Fruit fly (Drosophila melanogaster) whole organism, pupa: ENCODE measurements around the gene CG10694.

Experiments
- CG10348 ChIP-seq: fragments of 200-800 bp; sonication (Bioruptor generic); IDR thresholded peaks from 2 replicates; pipeline ENCODE4 v1.3.6; 2022; ENCODE audit warnings: missing biosample characterization, missing genetic modification characterization
- CG12605 ChIP-seq: fragments of 200-800 bp; sonication (Bioruptor generic); IDR thresholded peaks from 2 replicates; pipeline ENCODE4 v1.3.6; 2022; ENCODE audit warnings: missing biosample characterization, missing genetic modification characterization
- CG13204 ChIP-seq: fragments of 200-800 bp; sonication (Bioruptor generic); optimal IDR thresholded peaks from 2 replicates; lab custom pipeline; 2018; ENCODE audit warnings: missing biosample characterization, mild to moderate bottlenecking, missing genetic modification characterization, moderate library complexity
- CG14655 ChIP-seq: fragments of 200-800 bp; sonication (Bioruptor generic); optimal IDR thresholded peaks from 3 replicates; lab custom pipeline; 2017; ENCODE audit warnings: mild to moderate bottlenecking, missing biosample characterization, missing genetic modification reagents, missing genetic modification characterization
- CG15710 ChIP-seq: fragments of 200-800 bp; sonication (Bioruptor generic); optimal IDR thresholded peaks from 2 replicates; lab custom pipeline; 2018; ENCODE audit warnings: missing biosample characterization, mild to moderate bottlenecking, missing genetic modification characterization, moderate library complexity
- CG17806 ChIP-seq: fragments of 200-800 bp; sonication (Bioruptor generic); optimal IDR thresholded peaks from 2 replicates; lab custom pipeline; 2018; ENCODE audit warnings: missing biosample characterization, mild to moderate bottlenecking, missing genetic modification characterization, moderate library complexity
- CG32121 ChIP-seq: fragments of 200-800 bp; sonication (Bioruptor generic); IDR thresholded peaks from 2 replicates; pipeline ENCODE4 v1.3.6; 2022; ENCODE audit warnings: missing biosample characterization, missing genetic modification characterization
- CG34367 ChIP-seq: fragments of 200-800 bp; sonication (Bioruptor generic); optimal IDR thresholded peaks from 2 replicates; lab custom pipeline; 2018; ENCODE audit warnings: missing biosample characterization, mild to moderate bottlenecking, missing genetic modification characterization
- CG4496 ChIP-seq: fragments of 200-800 bp; sonication (Bioruptor generic); IDR thresholded peaks from 3 replicates; pipeline ENCODE4 v1.3.6; 2022; ENCODE audit warnings: missing biosample characterization, missing genetic modification characterization
- CG8159 ChIP-seq: fragments of 200-800 bp; sonication (Bioruptor generic); optimal IDR thresholded peaks from 3 replicates; lab custom pipeline; 2018; ENCODE audit warnings: missing biosample characterization, mild to moderate bottlenecking, missing genetic modification characterization, moderate library complexity
- CG8301 ChIP-seq: fragments of 200-800 bp; sonication (Bioruptor generic); optimal IDR thresholded peaks from 2 replicates; lab custom pipeline; 2018; ENCODE audit warnings: missing biosample characterization, mild to moderate bottlenecking, missing genetic modification characterization
- CG9948 ChIP-seq: fragments of 200-800 bp; sonication (Bioruptor generic); optimal IDR thresholded peaks from 2 replicates; lab custom pipeline; 2018; ENCODE audit warnings: missing biosample characterization, mild to moderate bottlenecking, missing genetic modification characterization, moderate library complexity
- D1 ChIP-seq: fragments of 200-800 bp; sonication (Bioruptor generic); optimal IDR thresholded peaks from 2 replicates; lab custom pipeline; 2018; ENCODE audit warnings: missing biosample characterization, mild to moderate bottlenecking, missing genetic modification characterization, moderate library complexity
- EcR ChIP-seq: fragments of 200-800 bp; sonication (Bioruptor generic); optimal IDR thresholded peaks from 3 replicates; lab custom pipeline; 2019; ENCODE audit warnings: missing biosample characterization, missing genetic modification characterization, mild to moderate bottlenecking, moderate library complexity, missing genetic modification reagents
- Ets98B ChIP-seq: fragments of 200-800 bp; sonication (Bioruptor generic); IDR thresholded peaks from 2 replicates; pipeline ENCODE4 v1.3.6; 2022; ENCODE audit warnings: missing biosample characterization, missing genetic modification characterization
- Pif1A ChIP-seq: fragments of 200-800 bp; sonication (Bioruptor generic); optimal IDR thresholded peaks from 3 replicates; lab custom pipeline; 2016; ENCODE audit warnings: missing biosample characterization, missing genetic modification characterization
- Pif1B ChIP-seq: fragments of 200-800 bp; sonication (Bioruptor generic); optimal IDR thresholded peaks from 3 replicates; lab custom pipeline; 2016; ENCODE audit warnings: missing biosample characterization, missing genetic modification characterization
- Snoo ChIP-seq: fragments of 200-800 bp; sonication (Bioruptor generic); optimal IDR thresholded peaks from 3 replicates; lab custom pipeline; 2017; ENCODE audit warnings: missing biosample characterization, mild to moderate bottlenecking, missing genetic modification characterization, inconsistent platforms
- fd96Ca ChIP-seq: fragments of 200-800 bp; sonication (Bioruptor generic); IDR thresholded peaks from 3 replicates; pipeline ENCODE4 v1.3.6; 2022; ENCODE audit warnings: missing biosample characterization, missing genetic modification characterization
- gl ChIP-seq: fragments of 200-800 bp; sonication (Bioruptor generic); optimal IDR thresholded peaks from 2 replicates; lab custom pipeline; 2018; ENCODE audit warnings: missing biosample characterization, mild to moderate bottlenecking, missing genetic modification characterization
- rn ChIP-seq: fragments of 200-800 bp; sonication (Bioruptor generic); IDR thresholded peaks from 2 replicates; pipeline ENCODE4 v1.3.6; 2022; ENCODE audit warnings: missing biosample characterization, missing genetic modification characterization

Gene CG10694

dm6 chr3R:24105312-24105902 lies 1.8 kb upstream of the CG10694 start, which contains the start of gene Syx1A:
TSS of gene Syx1A (minus strand) at chr3R:24105763.
- no peak for TF ChIP-seq CG8301 (tag; lab: Kevin White, UChicago)
- no peak for TF ChIP-seq CG17806 (tag; lab: Kevin White, UChicago)
- TF ChIP-seq D1, result peak; percentile 75
- no peak for TF ChIP-seq Ets98B
- no peak for TF ChIP-seq CG9948 (tag; lab: Kevin White, UChicago)
- no peak for TF ChIP-seq CG32121 (GFP tag; lab: Robert Waterston, UW)
- TF ChIP-seq Snoo, result peak; percentile 22
- no peak for TF ChIP-seq gl (tag; lab: Kevin White, UChicago)
- TF ChIP-seq fd96Ca (GFP tag; lab: Robert Waterston, UW), result no peak
- TF ChIP-seq CG13204, result no peak
- TF ChIP-seq CG15710 (tag; lab: Kevin White, UChicago), result no peak
- no peak for TF ChIP-seq CG12605 (GFP tag; lab: Robert Waterston, UW)
- no peak for TF ChIP-seq CG14655 (GFP tag; lab: Kevin White, UChicago)
- TF ChIP-seq Pif1B (GFP tag; lab: Kevin White, UChicago), result no peak
- TF ChIP-seq CG4496 (GFP tag; lab: Robert Waterston, UW), result no peak
- peak; percentile 12 for TF ChIP-seq CG8159 (tag; lab: Kevin White, UChicago)
- peak; percentile 10 for TF ChIP-seq CG34367
- peak; percentile 15 for TF ChIP-seq EcR (GFP tag; lab: Kevin White, UChicago)

dm6 chr3R:24106059-24106631 lies 1.0 kb upstream of the CG10694 start:
- peak; percentile 1 for TF ChIP-seq CG15710 (tag; lab: Kevin White, UChicago)
- TF ChIP-seq CG14655 (GFP tag; lab: Kevin White, UChicago), result peak; percentile 17
- no peak for TF ChIP-seq Ets98B
- no peak for TF ChIP-seq CG12605 (GFP tag; lab: Robert Waterston, UW)
- TF ChIP-seq CG13204, result no peak
- peak; percentile 94 for TF ChIP-seq EcR (GFP tag; lab: Kevin White, UChicago)
- TF ChIP-seq CG34367, result peak; percentile 5
- peak; percentile 47 for TF ChIP-seq Snoo
- no peak for TF ChIP-seq gl (tag; lab: Kevin White, UChicago)
- TF ChIP-seq Pif1A (GFP tag; lab: Kevin White, UChicago), result peak; percentile 79
- TF ChIP-seq CG10348, result no peak
- peak; percentile 10 for TF ChIP-seq CG8159 (tag; lab: Kevin White, UChicago)
- TF ChIP-seq CG8301 (tag; lab: Kevin White, UChicago), result peak; percentile 46
- peak; percentile 82 for TF ChIP-seq Pif1B (GFP tag; lab: Kevin White, UChicago)
- peak; percentile 41 for TF ChIP-seq CG17806 (tag; lab: Kevin White, UChicago)
- TF ChIP-seq, all 21 proteins: peak for 10

dm6 chr3R:24108902-24109389 lies 1.8 kb downstream of the CG10694 start, which contains the start of the genes eIF4EHP and CG18428:
TSS of gene eIF4EHP (minus strand) at chr3R:24108960.
TSS of gene CG18428 (plus strand) at chr3R:24109336.
- TF ChIP-seq EcR (GFP tag; lab: Kevin White, UChicago), result peak; percentile 78
- 0 out of 3 replicates have a peak, but pooled peaks have one; percentile 93 for TF ChIP-seq fd96Ca (GFP tag; lab: Robert Waterston, UW)
- peak; percentile 94 for TF ChIP-seq gl (tag; lab: Kevin White, UChicago)
- no peak for TF ChIP-seq Ets98B
- TF ChIP-seq CG14655 (GFP tag; lab: Kevin White, UChicago), result peak; percentile 100
- no peak for TF ChIP-seq CG10348
- TF ChIP-seq Snoo, result peak; percentile 99
- no peak; the same call in 1 of the 2 replicates for TF ChIP-seq CG12605 (GFP tag; lab: Robert Waterston, UW)
- TF ChIP-seq D1, result peak; percentile 100
- peak; percentile 100 for TF ChIP-seq CG17806 (tag; lab: Kevin White, UChicago)
- no peak for TF ChIP-seq CG4496 (GFP tag; lab: Robert Waterston, UW)
- TF ChIP-seq CG32121 (GFP tag; lab: Robert Waterston, UW), result no peak
- TF ChIP-seq CG15710 (tag; lab: Kevin White, UChicago), result peak; percentile 100
- peak; percentile 100 for TF ChIP-seq CG9948 (tag; lab: Kevin White, UChicago)
- peak; percentile 100 for TF ChIP-seq CG8159 (tag; lab: Kevin White, UChicago)
- TF ChIP-seq CG13204, result peak; percentile 98
- TF ChIP-seq Pif1A (GFP tag; lab: Kevin White, UChicago), result peak; percentile 97
- peak; percentile 100 for TF ChIP-seq CG8301 (tag; lab: Kevin White, UChicago)
- TF ChIP-seq CG34367, result peak; percentile 99
- TF ChIP-seq Pif1B (GFP tag; lab: Kevin White, UChicago), result peak; percentile 90
- TF ChIP-seq rn (GFP tag; lab: Robert Waterston, UW), result no peak

- TF ChIP-seq D1 (no peak), Snoo (peak; percentile 69), Ets98B (peak; percentile 82), CG13204 (no peak), CG10348 (no peak), EcR (GFP tag; lab: Kevin White, UChicago) (no peak), fd96Ca (GFP tag; lab: Robert Waterston, UW) (peak; percentile 66), CG4496 (GFP tag; lab: Robert Waterston, UW) (peak; percentile 86), CG8301 (tag; lab: Kevin White, UChicago) (peak; percentile 51), Pif1A (GFP tag; lab: Kevin White, UChicago) (peak; percentile 62), rn (GFP tag; lab: Robert Waterston, UW) (no peak), Pif1B (GFP tag; lab: Kevin White, UChicago) (peak; percentile 79), CG32121 (GFP tag; lab: Robert Waterston, UW) (peak; percentile 77), CG34367 (peak; percentile 25), CG9948 (tag; lab: Kevin White, UChicago) (peak; percentile 24), CG14655 (GFP tag; lab: Kevin White, UChicago) (peak; percentile 61), CG17806 (tag; lab: Kevin White, UChicago) (peak; percentile 54), CG8159 (tag; lab: Kevin White, UChicago) (peak; percentile 51), CG12605 (GFP tag; lab: Robert Waterston, UW) (peak; percentile 37; the same call in 1 of the 2 replicates), gl (tag; lab: Kevin White, UChicago) (no peak), CG15710 (tag; lab: Kevin White, UChicago) (peak; percentile 39)
Measured at dm6 chr3R:24112320-24113069, 5.3 kb downstream of the CG10694 start, which contains the start of gene CG13605. TSS of gene CG13605 (minus strand) at chr3R:24112389.
